Worm (Caenorhabditis elegans): ENCODE data around the gene F08G12.3.

- TF ChIP-seq ceh-36 (tag; optimal IDR thresholded peaks at IDR 0.05): no peak
- TF ChIP-seq ama-1 (optimal IDR thresholded peaks at IDR 0.05): no peak
- TF ChIP-seq hmg-4 (GFP tag; optimal IDR thresholded peaks at IDR 0.05): no peak
- TF ChIP-seq hnd-1 (tag; optimal IDR thresholded peaks at IDR 0.05): no peak
- no peak for TF ChIP-seq aly-1 (tag; optimal IDR thresholded peaks at IDR 0.05)
- no peak for TF ChIP-seq tra-4 (tag; optimal IDR thresholded peaks at IDR 0.05)
These were observed 23.2 kb downstream of the F08G12.3 start for ce11 chrX:11323225-11323624.
